Worm (Caenorhabditis elegans) whole organism, L4 larva: ENCODE data around the gene C18H7.1.

Experiments
- D1046.2 ChIP-seq: fragments of 200-800 bp; sonication (Bioruptor generic); IDR thresholded peaks from 2 replicates; pipeline ENCODE4 v1.3.6; 2022; ENCODE audit warnings: missing genetic modification characterization, missing compliant biosample characterization
- F10B5.3 ChIP-seq: sonication (generic microtip); optimal IDR thresholded peaks from 2 replicates; lab custom pipeline; 2016; ENCODE audit warnings: mild to moderate bottlenecking, missing genetic modification characterization, missing compliant biosample characterization
- F26F4.8 ChIP-seq: fragments of 200-800 bp; sonication (Bioruptor generic); conservative IDR thresholded peaks from 2 replicates; pipeline ENCODE4 v1.3.6; 2022; ENCODE audit warnings: missing genetic modification characterization, missing compliant biosample characterization
- Y105C5A.15 ChIP-seq: fragments of 200-800 bp; sonication (Bioruptor generic); IDR thresholded peaks from 2 replicates; pipeline ENCODE4 v1.3.6; 2022; ENCODE audit warnings: missing genetic modification characterization, missing compliant biosample characterization
- Y48G9A.11 ChIP-seq: fragments of 200-800 bp; sonication (Bioruptor generic); IDR thresholded peaks from 2 replicates; pipeline ENCODE4 v1.3.6; 2022; ENCODE audit warnings: missing genetic modification reagents, missing genetic modification characterization, missing compliant biosample characterization
- Y5F2A.4 ChIP-seq: fragments of 200-800 bp; sonication (Bioruptor generic); optimal IDR thresholded peaks from 2 replicates; lab custom pipeline; 2018; ENCODE audit warnings: mild to moderate bottlenecking, missing genetic modification characterization, missing compliant biosample characterization
- aha-1 ChIP-seq: fragments of 150-350 bp; peaks from one replicate; lab custom pipeline; 2014; ENCODE audit warnings: missing biosample characterization, missing genetic modification characterization
- aly-2 ChIP-seq: sonication (generic microtip); optimal IDR thresholded peaks from 2 replicates; lab custom pipeline; 2018; ENCODE audit warnings: missing biosample characterization, missing genetic modification characterization
- ceh-20 ChIP-seq: fragments of 200-800 bp; sonication (Bioruptor generic); IDR thresholded peaks from 2 replicates; pipeline ENCODE4 v1.3.6; 2022; ENCODE audit warnings: missing genetic modification reagents, missing genetic modification characterization, missing compliant biosample characterization
- ceh-82 ChIP-seq: sonication (generic microtip); optimal IDR thresholded peaks from 2 replicates; lab custom pipeline; 2017; ENCODE audit warnings: missing biosample characterization, missing genetic modification characterization
- daf-16 ChIP-seq, 3 experiments: sonication (generic microtip); optimal IDR thresholded peaks; 2 replicates each; lab custom pipeline; 2016 to 2017; ENCODE audit warnings: missing genetic modification characterization in 3 of 3, missing genetic modification reagents in 3 of 3, mild to moderate bottlenecking in 2 of 3, missing compliant biosample characterization in 2 of 3, missing biosample characterization in 1 of 3, moderate library complexity in 1 of 3
- dmd-6 ChIP-seq: fragments of 200-800 bp; sonication (Bioruptor generic); IDR thresholded peaks from 2 replicates; pipeline ENCODE4 v1.3.6; 2022; ENCODE audit warnings: missing genetic modification reagents, missing genetic modification characterization, missing compliant biosample characterization
- dve-1 ChIP-seq: sonication (generic microtip); optimal IDR thresholded peaks from 2 replicates; lab custom pipeline; 2017; ENCODE audit warnings: antibody characterized with exemption, mild to moderate bottlenecking, missing genetic modification characterization, missing compliant biosample characterization; ENCODE audit not compliant: insufficient read depth
- hif-1 ChIP-seq, 2 experiments: sonication (generic microtip); optimal IDR thresholded peaks; 2 replicates each; lab custom pipeline; 2016 to 2017; ENCODE audit warnings: missing compliant biosample characterization in 2 of 2, missing genetic modification characterization in 2 of 2, missing genetic modification reagents in 2 of 2, missing genotype in 2 of 2, mild to moderate bottlenecking in 1 of 2
- hmg-1.1 ChIP-seq: fragments of 200-800 bp; sonication (Bioruptor generic); IDR thresholded peaks from 2 replicates; pipeline ENCODE4 v1.3.6; 2022; ENCODE audit warnings: missing genetic modification reagents, missing genetic modification characterization, missing compliant biosample characterization
- lin-29 ChIP-seq: fragments of 200-800 bp; sonication (Bioruptor generic); IDR thresholded peaks from 2 replicates; pipeline ENCODE4 v1.3.6; 2022; ENCODE audit warnings: missing genetic modification reagents, missing genetic modification characterization, missing compliant biosample characterization
- lsy-2 ChIP-seq, 2 experiments: fragments of 150-350 bp in 1 of 2; sonication (generic microtip) in 1 of 2; optimal IDR thresholded peaks; 2 replicates each; lab custom pipeline; 2014 to 2017; ENCODE audit warnings: missing biosample characterization in 2 of 2, missing genetic modification characterization in 2 of 2
- madf-5 ChIP-seq, 2 experiments: fragments of 200-800 bp; sonication (Bioruptor generic); IDR thresholded peaks; 2 replicates each; pipeline ENCODE4 v1.3.6; 2022; ENCODE audit warnings: missing compliant biosample characterization in 2 of 2, missing genetic modification characterization in 2 of 2
- mxl-2 ChIP-seq: fragments of 200-800 bp; sonication (Bioruptor generic); conservative IDR thresholded peaks from 2 replicates; pipeline ENCODE4 v1.3.6; 2022; ENCODE audit warnings: missing genetic modification reagents, missing genetic modification characterization, missing compliant biosample characterization
- mxl-3 ChIP-seq: fragments of 200-800 bp; sonication (Bioruptor generic); optimal IDR thresholded peaks from 2 replicates; lab custom pipeline; 2018; ENCODE audit warnings: mild to moderate bottlenecking, missing genetic modification characterization, missing compliant biosample characterization
- nhr-102 ChIP-seq: sonication (generic microtip); optimal IDR thresholded peaks from 2 replicates; lab custom pipeline; 2016; ENCODE audit warnings: mild to moderate bottlenecking, missing genetic modification characterization, moderate library complexity, missing compliant biosample characterization
- nhr-111 ChIP-seq: fragments of 200-800 bp; sonication (Bioruptor generic); optimal IDR thresholded peaks from 2 replicates; lab custom pipeline; 2018; ENCODE audit warnings: mild to moderate bottlenecking, missing genetic modification characterization, missing compliant biosample characterization
- nhr-237 ChIP-seq: sonication (generic microtip); optimal IDR thresholded peaks from 2 replicates; lab custom pipeline; 2017; ENCODE audit warnings: missing biosample characterization, missing genetic modification characterization
- nhr-48 ChIP-seq: sonication (generic microtip); optimal IDR thresholded peaks from 2 replicates; lab custom pipeline; 2016; ENCODE audit warnings: mild to moderate bottlenecking, missing genetic modification characterization, missing compliant biosample characterization
- nhr-77 ChIP-seq: fragments of 150-350 bp; optimal IDR thresholded peaks from 2 replicates; lab custom pipeline; 2014; ENCODE audit warnings: missing biosample characterization, missing genetic modification characterization
- pqm-1 ChIP-seq: sonication (generic microtip); optimal IDR thresholded peaks from 2 replicates; lab custom pipeline; 2017; ENCODE audit warnings: missing biosample characterization, missing genetic modification characterization
- zip-2 ChIP-seq: fragments of 150-350 bp; optimal IDR thresholded peaks from 2 replicates; lab custom pipeline; 2014; ENCODE audit warnings: missing biosample characterization, missing genetic modification characterization

C18H7.1 gene

DNA sequence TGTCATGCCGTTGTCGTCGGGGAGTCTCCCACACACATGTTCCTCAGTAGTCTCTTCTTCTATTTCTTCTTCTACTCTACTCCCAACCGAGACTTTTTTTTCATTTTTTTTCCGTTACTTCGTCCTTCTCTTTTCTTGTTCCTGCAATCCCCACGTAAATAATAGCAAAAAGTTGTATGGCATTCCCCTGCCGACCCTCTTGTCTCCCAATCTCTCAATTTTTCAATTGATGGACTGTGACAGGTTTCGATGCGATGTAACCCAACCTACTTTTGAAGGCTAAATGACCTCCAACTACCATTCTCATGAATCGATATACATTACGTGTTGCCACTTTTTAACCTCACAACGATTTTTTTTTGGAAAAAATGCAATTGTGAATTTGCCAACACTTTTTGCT lies 48.8 kb downstream of the C18H7.1 start (continued):
- TF ChIP-seq mxl-2 (GFP tag; lab: Robert Waterston, UW), result no peak
- peak; percentile 60 for TF ChIP-seq ceh-20 (GFP tag; lab: Robert Waterston, UW)
- TF ChIP-seq nhr-77 (tag; lab: Kevin White, UChicago), result no peak
- TF ChIP-seq F10B5.3, result no peak
- no peak for TF ChIP-seq lin-29 (GFP tag; lab: Robert Waterston, UW)
- no peak for TF ChIP-seq F26F4.8 (GFP tag; lab: Robert Waterston, UW)

DNA sequence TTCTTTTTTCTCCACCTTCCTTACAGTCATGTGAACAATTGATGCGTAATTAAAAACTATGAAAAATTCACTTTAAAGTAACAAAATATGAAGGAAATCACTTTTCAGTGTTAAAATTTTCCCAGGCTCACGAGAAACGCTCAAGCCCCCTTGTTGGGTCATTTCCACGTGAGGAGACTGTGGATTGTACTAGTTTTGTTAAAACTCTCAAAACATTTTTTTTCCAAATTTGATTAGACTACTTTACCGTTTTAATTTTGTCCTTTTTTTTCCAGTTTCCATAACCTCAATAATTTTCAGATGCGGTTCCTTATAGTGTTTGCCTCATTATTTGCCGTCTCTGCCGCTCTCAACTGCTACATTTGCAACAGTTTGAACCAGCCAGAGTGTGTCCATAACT lies 49.9 kb downstream of the C18H7.1 start, which contains the start of gene K11H12.7:
Gene K11H12.7, plus strand, starts transcription at position 301 of the 400 bp plus-strand sequence.
- TF ChIP-seq Y105C5A.15 (GFP tag; lab: Robert Waterston, UW) (no peak), pqm-1 (tag; lab: Kevin White, UChicago) (no peak), ceh-82 (no peak), zip-2 (tag; lab: Kevin White, UChicago) (no peak), madf-5 (GFP tag; IDR thresholded peaks at IDR 0.05; lab: Robert Waterston, UW) (no peak), dmd-6 (GFP tag; lab: Robert Waterston, UW) (no peak), dve-1 (tag; lab: Kevin White, UChicago) (no peak), D1046.2 (GFP tag; lab: Robert Waterston, UW) (no peak), mxl-3 (no peak), aly-2 (tag; lab: Kevin White, UChicago) (no peak), Y48G9A.11 (GFP tag; lab: Robert Waterston, UW) (no peak), lsy-2 (tag; optimal IDR thresholded peaks at IDR 0.05; lab: Kevin White, UChicago) (no peak), Y5F2A.4 (GFP tag; lab: Kevin White, UChicago) (no peak), nhr-48 (tag; lab: Kevin White, UChicago) (no peak), nhr-111 (no peak), nhr-102 (tag; lab: Kevin White, UChicago) (no peak), aha-1 (no peak)

DNA sequence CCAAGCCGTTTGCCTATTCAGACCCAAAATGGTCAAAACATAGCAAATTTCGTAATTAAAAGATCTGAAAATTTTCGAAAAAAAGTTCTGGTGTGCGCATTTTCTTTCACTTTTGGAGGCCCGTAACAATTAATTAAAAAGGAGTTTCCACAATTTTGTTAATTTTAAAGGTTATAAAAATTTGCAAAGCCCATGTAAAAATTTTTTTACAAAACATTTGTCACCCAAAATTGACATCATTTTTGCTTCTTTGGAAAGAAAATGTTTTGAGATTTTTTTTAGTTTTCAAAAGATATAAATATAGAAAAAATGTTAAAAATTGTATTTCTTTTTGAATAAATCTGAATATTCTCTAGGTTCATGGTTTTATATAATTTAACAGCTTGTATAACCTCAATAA lies 51.6 kb downstream of the C18H7.1 start, which contains the start of gene K11H12.6:
Gene K11H12.6, plus strand, starts transcription at position 301 of the 400 bp plus-strand sequence.
- no peak for TF ChIP-seq hmg-1.1 (GFP tag; lab: Robert Waterston, UW)
- no peak for TF ChIP-seq Y48G9A.11 (GFP tag; lab: Robert Waterston, UW)
- TF ChIP-seq hif-1 (tag; optimal IDR thresholded peaks at IDR 0.05; lab: Kevin White, UChicago), result no peak
- no peak for TF ChIP-seq lsy-2 (tag; optimal IDR thresholded peaks at IDR 0.05; lab: Kevin White, UChicago)

DNA sequence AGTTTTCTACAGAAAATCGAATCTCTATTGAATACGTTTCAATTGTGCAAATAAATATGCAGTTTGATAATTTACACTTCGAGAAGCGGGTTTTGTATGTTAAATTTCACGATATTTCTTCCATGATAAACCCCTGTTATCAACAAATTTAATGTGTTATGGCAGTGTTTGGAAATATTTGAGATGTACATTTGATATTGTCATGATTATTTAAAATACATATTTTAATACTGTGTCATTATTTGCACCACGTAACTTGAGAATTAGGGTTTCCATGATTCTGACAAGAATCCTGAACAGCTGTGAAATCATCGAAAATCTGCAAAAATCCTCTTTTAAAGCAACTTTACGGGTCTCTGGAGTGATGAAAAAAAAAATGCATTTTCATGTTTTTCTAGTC lies 55.1 kb downstream of the C18H7.1 start, which contains the start of gene K11H12.11:
Gene K11H12.11, minus strand, starts transcription at position 101 of the 400 bp plus-strand sequence.
- TF ChIP-seq nhr-237 (tag; lab: Kevin White, UChicago), result no peak
- TF ChIP-seq daf-16 (GFP tag; optimal IDR thresholded peaks at IDR 0.05; lab: Kevin White, UChicago), result no peak
- peak; percentile 38 for TF ChIP-seq daf-16 (tag; optimal IDR thresholded peaks at IDR 0.05; lab: Kevin White, UChicago)
- TF ChIP-seq, all 104 proteins: peak for 1
